Worm (Caenorhabditis elegans) whole organism, L4 larva: ENCODE data around the gene Y73B6BL.288.

Experiments
- F26F4.8 ChIP-seq: fragments of 200-800 bp; sonication (Bioruptor generic); conservative IDR thresholded peaks from 2 replicates; pipeline ENCODE4 v1.3.6; 2022; ENCODE audit warnings: missing genetic modification characterization, missing compliant biosample characterization
- F37D6.2 ChIP-seq: sonication (generic microtip); optimal IDR thresholded peaks from 2 replicates; lab custom pipeline; 2016; ENCODE audit warnings: mild to moderate bottlenecking, missing genetic modification characterization, missing compliant biosample characterization
- F44E2.7 ChIP-seq: fragments of 200-800 bp; sonication (Bioruptor generic); IDR thresholded peaks from 2 replicates; pipeline ENCODE4 v2.1.2; 2022; ENCODE audit warnings: missing genetic modification characterization, missing compliant biosample characterization
- R02D3.7 ChIP-seq: fragments of 150-350 bp; sonication (generic microtip); optimal IDR thresholded peaks from 3 replicates; lab custom pipeline; 2014; ENCODE audit warnings: missing biosample characterization, missing genetic modification characterization
- Y105C5A.15 ChIP-seq: fragments of 200-800 bp; sonication (Bioruptor generic); IDR thresholded peaks from 2 replicates; pipeline ENCODE4 v1.3.6; 2022; ENCODE audit warnings: missing genetic modification characterization, missing compliant biosample characterization
- ZK337.2 ChIP-seq: fragments of 200-800 bp; sonication (Bioruptor generic); IDR thresholded peaks from 2 replicates; pipeline ENCODE4 v1.3.6; 2022; ENCODE audit warnings: missing genetic modification reagents, missing genetic modification characterization, missing compliant biosample characterization
- ZK546.5 ChIP-seq, 2 experiments: sonication (generic microtip); optimal IDR thresholded peaks; 2 replicates each; lab custom pipeline; 2017; ENCODE audit warnings: missing biosample characterization in 2 of 2, missing genetic modification characterization in 2 of 2
- ama-1 ChIP-seq: fragments of 150-350 bp; optimal IDR thresholded peaks from 2 replicates; lab custom pipeline; 2014; ENCODE audit warnings: inconsistent platforms, mixed read lengths
- arid-1 ChIP-seq: fragments of 200-800 bp; sonication (Bioruptor generic); conservative IDR thresholded peaks from 2 replicates; pipeline ENCODE4 v1.3.6; 2022; ENCODE audit warnings: missing genetic modification reagents, missing genetic modification characterization, missing compliant biosample characterization
- ceh-28 ChIP-seq: fragments of 150-350 bp; optimal IDR thresholded peaks from 2 replicates; lab custom pipeline; 2014; ENCODE audit warnings: missing biosample characterization, missing genetic modification reagents, missing genetic modification characterization
- ceh-44 ChIP-seq: fragments of 200-800 bp; sonication (Bioruptor generic); IDR thresholded peaks from 2 replicates; pipeline ENCODE4 v1.3.6; 2022; ENCODE audit warnings: missing genetic modification reagents, missing genetic modification characterization, missing compliant biosample characterization
- ces-1 ChIP-seq: fragments of 150-350 bp; sonication (generic microtip); optimal IDR thresholded peaks from 4 replicates; lab custom pipeline; 2014; ENCODE audit warnings: missing biosample characterization, missing genetic modification reagents, missing genetic modification characterization
- ctbp-1 ChIP-seq: fragments of 200-800 bp; sonication (Bioruptor generic); IDR thresholded peaks from 2 replicates; pipeline ENCODE4 v1.3.6; 2022; ENCODE audit warnings: missing genetic modification reagents, missing genetic modification characterization, missing compliant biosample characterization
- daf-16 ChIP-seq, 3 experiments: sonication (generic microtip); optimal IDR thresholded peaks; 2 replicates each; lab custom pipeline; 2016 to 2017; ENCODE audit warnings: missing genetic modification characterization in 3 of 3, missing genetic modification reagents in 3 of 3, mild to moderate bottlenecking in 2 of 3, missing compliant biosample characterization in 2 of 3, missing biosample characterization in 1 of 3, moderate library complexity in 1 of 3
- daf-8 ChIP-seq: fragments of 200-800 bp; sonication (Bioruptor generic); IDR thresholded peaks from 2 replicates; pipeline ENCODE4 v1.3.6; 2022; ENCODE audit warnings: missing genetic modification characterization, missing compliant biosample characterization
- dmd-8 ChIP-seq: fragments of 200-800 bp; sonication (Bioruptor generic); IDR thresholded peaks from 2 replicates; pipeline ENCODE4 v1.3.6; 2022; ENCODE audit warnings: missing genetic modification characterization, missing compliant biosample characterization
- egl-27 ChIP-seq: sonication (generic microtip); optimal IDR thresholded peaks from 3 replicates; lab custom pipeline; 2017; ENCODE audit warnings: missing biosample characterization, missing genetic modification reagents, missing genetic modification characterization
- fkh-10 ChIP-seq: fragments of 150-350 bp; optimal IDR thresholded peaks from 2 replicates; lab custom pipeline; 2014; ENCODE audit warnings: missing biosample characterization, missing genetic modification reagents, missing genetic modification characterization
- fos-1 ChIP-seq: fragments of 150-350 bp; optimal IDR thresholded peaks from 2 replicates; lab custom pipeline; 2014; ENCODE audit warnings: missing biosample characterization, missing genetic modification characterization
- gei-8 ChIP-seq: fragments of 200-800 bp; sonication (Bioruptor generic); optimal IDR thresholded peaks from 2 replicates; lab custom pipeline; 2018; ENCODE audit warnings: mild to moderate bottlenecking, missing genetic modification characterization, missing compliant biosample characterization
- hif-1 ChIP-seq, 2 experiments: sonication (generic microtip); optimal IDR thresholded peaks; 2 replicates each; lab custom pipeline; 2016 to 2017; ENCODE audit warnings: missing compliant biosample characterization in 2 of 2, missing genetic modification characterization in 2 of 2, missing genetic modification reagents in 2 of 2, missing genotype in 2 of 2, mild to moderate bottlenecking in 1 of 2
- hlh-11 ChIP-seq: fragments of 200-800 bp; sonication (Bioruptor generic); optimal IDR thresholded peaks from 2 replicates; lab custom pipeline; 2018; ENCODE audit warnings: mild to moderate bottlenecking, missing genetic modification characterization, missing compliant biosample characterization
- hmg-1.1 ChIP-seq: fragments of 200-800 bp; sonication (Bioruptor generic); IDR thresholded peaks from 2 replicates; pipeline ENCODE4 v1.3.6; 2022; ENCODE audit warnings: missing genetic modification reagents, missing genetic modification characterization, missing compliant biosample characterization
- lin-13 ChIP-seq: fragments of 150-350 bp; optimal IDR thresholded peaks from 2 replicates; lab custom pipeline; 2014; ENCODE audit warnings: missing biosample characterization, missing genetic modification reagents, missing genetic modification characterization
- lin-29 ChIP-seq: fragments of 200-800 bp; sonication (Bioruptor generic); IDR thresholded peaks from 2 replicates; pipeline ENCODE4 v1.3.6; 2022; ENCODE audit warnings: missing genetic modification reagents, missing genetic modification characterization, missing compliant biosample characterization
- lsy-2 ChIP-seq, 2 experiments: fragments of 150-350 bp in 1 of 2; sonication (generic microtip) in 1 of 2; optimal IDR thresholded peaks; 2 replicates each; lab custom pipeline; 2014 to 2017; ENCODE audit warnings: missing biosample characterization in 2 of 2, missing genetic modification characterization in 2 of 2
- madf-9 ChIP-seq: fragments of 200-800 bp; sonication (Bioruptor generic); conservative IDR thresholded peaks from 2 replicates; pipeline ENCODE4 v1.3.6; 2022; ENCODE audit warnings: missing genetic modification reagents, missing genetic modification characterization, missing compliant biosample characterization
- mep-1 ChIP-seq: fragments of 150-350 bp; sonication (generic microtip); optimal IDR thresholded peaks from 3 replicates; lab custom pipeline; 2014; ENCODE audit warnings: missing biosample characterization, missing genetic modification characterization
- mes-2 ChIP-seq: sonication (generic microtip); optimal IDR thresholded peaks from 2 replicates; lab custom pipeline; 2016; ENCODE audit warnings: missing genotype, mild to moderate bottlenecking, missing genetic modification characterization, missing compliant biosample characterization; ENCODE audit not compliant: poor library complexity, severe bottlenecking
- nhr-237 ChIP-seq: sonication (generic microtip); optimal IDR thresholded peaks from 2 replicates; lab custom pipeline; 2017; ENCODE audit warnings: missing biosample characterization, missing genetic modification characterization
- nhr-25 ChIP-seq: sonication (generic microtip); optimal IDR thresholded peaks from 2 replicates; lab custom pipeline; 2017; ENCODE audit warnings: missing genetic modification characterization, mild to moderate bottlenecking, missing compliant biosample characterization, antibody characterized with exemption, moderate library complexity, borderline replicate concordance; ENCODE audit not compliant: insufficient read depth
- nhr-28 ChIP-seq: fragments of 150-350 bp; optimal IDR thresholded peaks from 2 replicates; lab custom pipeline; 2014; ENCODE audit warnings: missing biosample characterization, missing genetic modification characterization
- nhr-41 ChIP-seq: fragments of 200-800 bp; sonication (Bioruptor generic); IDR thresholded peaks from 2 replicates; pipeline ENCODE4 v1.3.6; 2022; ENCODE audit warnings: missing genetic modification reagents, missing genetic modification characterization, missing compliant biosample characterization
- nhr-42 ChIP-seq: fragments of 200-800 bp; sonication (Bioruptor generic); IDR thresholded peaks from 2 replicates; pipeline ENCODE4 v1.3.6; 2022; ENCODE audit warnings: missing genetic modification characterization, missing compliant biosample characterization
- pqm-1 ChIP-seq: sonication (generic microtip); optimal IDR thresholded peaks from 2 replicates; lab custom pipeline; 2017; ENCODE audit warnings: missing biosample characterization, missing genetic modification characterization
- sdz-12 ChIP-seq: fragments of 200-800 bp; sonication (Bioruptor generic); optimal IDR thresholded peaks from 2 replicates; lab custom pipeline; 2018; ENCODE audit warnings: mild to moderate bottlenecking, missing genetic modification characterization, missing compliant biosample characterization
- set-16 ChIP-seq: fragments of 200-800 bp; sonication (Bioruptor generic); IDR thresholded peaks from 2 replicates; pipeline ENCODE4 v1.3.6; 2022; ENCODE audit warnings: missing genetic modification reagents, missing genetic modification characterization, missing compliant biosample characterization
- skn-1 ChIP-seq: fragments of 150-350 bp; optimal IDR thresholded peaks from 2 replicates; lab custom pipeline; 2014; ENCODE audit warnings: missing biosample characterization, missing genetic modification characterization
- snpc-1.2 ChIP-seq: fragments of 200-800 bp; sonication (Bioruptor generic); IDR thresholded peaks from 2 replicates; pipeline ENCODE4 v1.3.6; 2022; ENCODE audit warnings: missing genetic modification reagents, missing genetic modification characterization, missing compliant biosample characterization
- vab-7 ChIP-seq: fragments of 200-800 bp; sonication (Bioruptor generic); IDR thresholded peaks from 2 replicates; pipeline ENCODE4 v1.3.6; 2022; ENCODE audit warnings: missing genetic modification reagents, missing genetic modification characterization, missing compliant biosample characterization
- zfp-2 ChIP-seq: sonication (generic microtip); optimal IDR thresholded peaks from 2 replicates; lab custom pipeline; 2016; ENCODE audit warnings: mild to moderate bottlenecking, missing genetic modification characterization, missing compliant biosample characterization
- zfp-3 ChIP-seq: fragments of 200-800 bp; sonication (Bioruptor generic); conservative IDR thresholded peaks from 2 replicates; pipeline ENCODE4 v1.3.6; 2022; ENCODE audit warnings: missing genetic modification reagents, missing genetic modification characterization, missing compliant biosample characterization

Y73B6BL.288 gene

ce11 chrIV:6376473-6377115 lies 34.3 kb upstream of the Y73B6BL.288 start, which contains the start of the genes hrpf-2 and bli-6 (continued):
- TF ChIP-seq hlh-11 (tag; lab: Kevin White, UChicago) (peak; percentile 69), nhr-25 (peak; percentile 24), nhr-28 (peak; percentile 57), mep-1 (tag; lab: Kevin White, UChicago) (peak; percentile 62), hmg-1.1 (GFP tag; lab: Robert Waterston, UW) (peak; percentile 40; the same call in 1 of the 2 replicates), arid-1 (GFP tag; lab: Robert Waterston, UW) (0 out of 2 replicates have a peak, but pooled peaks have one; percentile 13), ZK546.5 (tag; optimal IDR thresholded peaks at IDR 0.05; lab: Kevin White, UChicago) (no peak), zfp-2 (peak; percentile 1), lsy-2 (tag; optimal IDR thresholded peaks at IDR 0.05; lab: Kevin White, UChicago) (peak in 1 of 2 experiments; percentile 88)
- TF ChIP-seq, all 104 proteins: peak for 25

ce11 chrIV:6373721-6374120 lies 31.4 kb upstream of the Y73B6BL.288 start:
- TF ChIP-seq set-16 (GFP tag; lab: Robert Waterston, UW) (peak; percentile 52), F37D6.2 (tag; lab: Kevin White, UChicago) (no peak), fos-1 (tag; lab: Kevin White, UChicago) (no peak), nhr-28 (no peak), hif-1 (tag; optimal IDR thresholded peaks at IDR 0.05; lab: Kevin White, UChicago) (no peak), madf-9 (GFP tag; lab: Robert Waterston, UW) (no peak), F26F4.8 (GFP tag; lab: Robert Waterston, UW) (no peak), skn-1 (no peak), daf-8 (GFP tag; lab: Robert Waterston, UW) (no peak), ceh-44 (no peak), nhr-25 (no peak), vab-7 (GFP tag; lab: Robert Waterston, UW) (0 out of 2 replicates have a peak, but pooled peaks have one; percentile 5), ceh-28 (no peak), nhr-237 (no peak), daf-16 (GFP tag; optimal IDR thresholded peaks at IDR 0.05; lab: Kevin White, UChicago) (no peak), daf-16 (tag; optimal IDR thresholded peaks at IDR 0.05; lab: Kevin White, UChicago) (no peak), mes-2 (no peak), ZK337.2 (GFP tag; lab: Robert Waterston, UW) (no peak), gei-8 (GFP tag; lab: Kevin White, UChicago) (no peak), F44E2.7 (GFP tag; lab: Robert Waterston, UW) (no peak), R02D3.7 (no peak), dmd-8 (0 out of 2 replicates have a peak, but pooled peaks have one; percentile 37)

DNA sequence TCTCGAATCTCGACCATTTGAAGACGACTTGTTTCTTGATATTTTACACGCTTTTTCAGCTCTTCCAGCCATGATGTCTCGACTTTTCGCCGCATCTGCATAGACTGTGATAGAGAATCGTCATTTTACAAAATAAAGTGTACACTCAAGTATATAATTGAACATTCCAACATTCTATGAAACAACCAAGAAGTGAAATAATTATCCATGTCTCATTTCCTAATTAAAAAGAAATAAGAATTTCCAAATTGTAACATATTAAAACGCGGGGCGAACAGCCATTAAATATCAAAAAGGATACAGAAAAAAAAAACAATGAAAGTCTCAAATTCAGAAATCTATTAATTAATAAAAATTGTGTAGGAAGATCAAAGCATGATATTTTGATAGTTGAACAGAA lies 30.7 kb upstream of the Y73B6BL.288 start, which contains the start of gene smg-3:
TSS of gene smg-3 (minus strand) at position 101 of the 400 bp plus-strand sequence.
- no peak for TF ChIP-seq fkh-10
- TF ChIP-seq Y105C5A.15 (GFP tag; lab: Robert Waterston, UW) = no peak
- TF ChIP-seq sdz-12 = no peak
- TF ChIP-seq lin-13 (GFP tag; lab: Kevin White, UChicago) = no peak
- no peak for TF ChIP-seq nhr-41 (GFP tag; lab: Robert Waterston, UW)
- TF ChIP-seq ama-1 = no peak
- no peak for TF ChIP-seq ctbp-1
- no peak for TF ChIP-seq egl-27
- TF ChIP-seq ces-1 (GFP tag; lab: Kevin White, UChicago) = no peak
- TF ChIP-seq F44E2.7 (GFP tag; lab: Robert Waterston, UW) = no peak
- no peak for TF ChIP-seq hmg-1.1 (GFP tag; lab: Robert Waterston, UW)
- TF ChIP-seq nhr-42 (GFP tag; lab: Robert Waterston, UW) = no peak
- no peak for TF ChIP-seq R02D3.7
- no peak for TF ChIP-seq zfp-3 (GFP tag; lab: Robert Waterston, UW)
- TF ChIP-seq nhr-28 = no peak
- no peak for TF ChIP-seq snpc-1.2 (GFP tag; lab: Robert Waterston, UW)
- no peak for TF ChIP-seq pqm-1
- no peak for TF ChIP-seq lin-29
